Worm (Caenorhabditis elegans): ENCODE measurements around the gene lin-37.

Gene lin-37

ce11 chrIII:7091042-7091441, 18.7 kb upstream of the lin-37 start, which contains the start of gene ZK418.2:
TSS of gene ZK418.2 (plus strand) at chrIII:7091342.
- peak; percentile 57 for TF ChIP-seq aha-1 (tag)
- no peak for TF ChIP-seq egl-27 (tag; optimal IDR thresholded peaks at IDR 0.05)

- TF ChIP-seq arid-1 (GFP tag; conservative IDR thresholded peaks at IDR 0.05) (no peak), nhr-11 (tag; optimal IDR thresholded peaks at IDR 0.05) (peak; percentile 13)
These were observed 18.2 kb upstream of the lin-37 start, which contains the start of gene ZK418.10 for ce11 chrIII:7090545-7090944. TSS of gene ZK418.10 (minus strand) at chrIII:7090692.

- TF ChIP-seq nhr-28 (tag; optimal IDR thresholded peaks at IDR 0.05) = peak; percentile 26
- TF ChIP-seq D1046.2 (GFP tag; IDR thresholded peaks at IDR 0.05) = no peak
- no peak for TF ChIP-seq nhr-48 (tag; optimal IDR thresholded peaks at IDR 0.05)
- TF ChIP-seq tag-97 (GFP tag; IDR thresholded peaks at IDR 0.05) = no peak
- no peak for TF ChIP-seq zfp-2 (tag; optimal IDR thresholded peaks at IDR 0.05)
- peak; percentile 33 for TF ChIP-seq mxl-3 (GFP tag; optimal IDR thresholded peaks at IDR 0.05)
- no peak for TF ChIP-seq nhr-111 (GFP tag; optimal IDR thresholded peaks at IDR 0.05)
- no peak for TF ChIP-seq spr-1 (tag; optimal IDR thresholded peaks at IDR 0.05)
- TF ChIP-seq rbr-2 (tag; optimal IDR thresholded peaks at IDR 0.05) = peak; percentile 42
- TF ChIP-seq F49E8.2 (tag; optimal IDR thresholded peaks at IDR 0.05; ENCODE audit: borderline replicate concordance) = no peak
- TF ChIP-seq dve-1 (tag; optimal IDR thresholded peaks at IDR 0.05; ENCODE audit: insufficient read depth) = no peak
- TF ChIP-seq Y75B8A.6 (GFP tag; IDR thresholded peaks at IDR 0.05) = no peak
- no peak for TF ChIP-seq mdl-1 (tag; optimal IDR thresholded peaks at IDR 0.05)
- TF ChIP-seq ceh-32 (tag; optimal IDR thresholded peaks at IDR 0.05; ENCODE audit: poor library complexity) = no peak
- no peak for TF ChIP-seq unc-39 (tag; optimal IDR thresholded peaks at IDR 0.05)
- no peak for TF ChIP-seq ztf-11 (tag; optimal IDR thresholded peaks at IDR 0.05)
- peak; percentile 98 for TF ChIP-seq mes-2 (tag; optimal IDR thresholded peaks at IDR 0.05; ENCODE audit: poor library complexity, severe bottlenecking)
- TF ChIP-seq lin-13 (GFP tag; optimal IDR thresholded peaks at IDR 0.05) = peak; percentile 44
- TF ChIP-seq arid-1 (GFP tag; conservative IDR thresholded peaks at IDR 0.05) = no peak
- no peak for TF ChIP-seq T20F7.1 (GFP tag; optimal IDR thresholded peaks at IDR 0.05)
- peak; percentile 27; the same call in 1 of the 2 replicates for TF ChIP-seq dmd-6 (GFP tag; IDR thresholded peaks at IDR 0.05)
- peak; percentile 49 for TF ChIP-seq hlh-30 (tag; optimal IDR thresholded peaks at IDR 0.05; ENCODE audit: insufficient read depth)
- no peak for TF ChIP-seq F10B5.3 (tag; optimal IDR thresholded peaks at IDR 0.05)
- TF ChIP-seq ceh-28 (tag; optimal IDR thresholded peaks at IDR 0.05) = peak; percentile 18
- TF ChIP-seq skn-1 (tag; optimal IDR thresholded peaks at IDR 0.05) = no peak
- TF ChIP-seq Y5F2A.4 (GFP tag; optimal IDR thresholded peaks at IDR 0.05) = no peak
- TF ChIP-seq zag-1 (tag; optimal IDR thresholded peaks at IDR 0.05) = no peak
- peak; percentile 22 to 89 for TF ChIP-seq lsy-2 (tag; optimal IDR thresholded peaks at IDR 0.05)
- no peak for TF ChIP-seq ama-1 (optimal IDR thresholded peaks at IDR 0.05)
- TF ChIP-seq pqm-1 (tag; optimal IDR thresholded peaks at IDR 0.05) = no peak
- TF ChIP-seq fkh-10 (GFP tag; optimal IDR thresholded peaks at IDR 0.05) = no peak
- no peak for TF ChIP-seq daf-16 (GFP tag; optimal IDR thresholded peaks at IDR 0.05)
- TF ChIP-seq daf-16 (tag; optimal IDR thresholded peaks at IDR 0.05) = no peak
- TF ChIP-seq unc-130 (GFP tag; optimal IDR thresholded peaks at IDR 0.05) = peak; percentile 79
- no peak for TF ChIP-seq set-16 (GFP tag; IDR thresholded peaks at IDR 0.05)
- TF ChIP-seq dpl-1 (GFP tag; optimal IDR thresholded peaks at IDR 0.05) = peak; percentile 73
- TF ChIP-seq daf-19 (GFP tag; conservative IDR thresholded peaks at IDR 0.05) = no peak
- TF ChIP-seq nhr-11 (tag; optimal IDR thresholded peaks at IDR 0.05) = peak; percentile 6
- no peak for TF ChIP-seq dmd-9 (GFP tag; IDR thresholded peaks at IDR 0.05)
- no peak for TF ChIP-seq nhr-76 (tag; optimal IDR thresholded peaks at IDR 0.05)
- TF ChIP-seq ZK337.2 (GFP tag; IDR thresholded peaks at IDR 0.05) = no peak
- peak in 1 of 2 experiments; percentile 88 for TF ChIP-seq hif-1 (tag; optimal IDR thresholded peaks at IDR 0.05)
- TF ChIP-seq Y105C5A.15 (GFP tag; IDR thresholded peaks at IDR 0.05) = no peak
- TF ChIP-seq lin-39 (tag; optimal IDR thresholded peaks at IDR 0.05) = no peak
- TF ChIP-seq nhr-77 (tag; optimal IDR thresholded peaks at IDR 0.05) = peak; percentile 18
These were observed 15.5 kb upstream of the lin-37 start, which contains the start of gene fubl-2 for ce11 chrIII:7087691-7088323. TSS of gene fubl-2 (minus strand) at chrIII:7087741.

All from whole organism, L4 larva.